Worm (Caenorhabditis elegans): ENCODE data around the gene F29F11.20.

The F29F11.20 gene

DNA sequence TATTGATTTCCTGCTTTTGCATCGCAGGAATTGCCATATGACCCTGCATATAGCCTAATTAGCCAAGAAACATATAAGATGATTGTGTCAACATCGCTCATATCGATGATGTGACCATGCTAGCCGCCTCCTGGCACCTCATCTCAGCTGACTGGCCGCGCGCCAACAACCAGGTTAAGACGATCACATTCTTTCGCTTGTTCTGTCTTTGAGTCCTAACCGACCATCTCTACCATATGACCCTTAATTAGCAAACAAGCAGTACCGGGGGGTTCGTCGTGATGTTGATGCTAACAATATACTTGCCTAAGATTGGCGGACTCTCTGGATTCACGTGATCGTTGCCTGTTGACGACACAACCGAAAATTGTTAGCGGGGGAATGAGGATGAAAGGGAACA, 34.9 kb downstream of the F29F11.20 start:
- no peak for TF ChIP-seq ZK546.5 (tag; optimal IDR thresholded peaks at IDR 0.05)
- no peak for TF ChIP-seq nhr-6 (tag; optimal IDR thresholded peaks at IDR 0.05)
- no peak for TF ChIP-seq dmd-9 (GFP tag; IDR thresholded peaks at IDR 0.05)
- TF ChIP-seq ceh-82 (tag; optimal IDR thresholded peaks at IDR 0.05), result no peak
- TF ChIP-seq attf-4 (tag; optimal IDR thresholded peaks at IDR 0.05), result no peak
- no peak for TF ChIP-seq F49E8.2 (tag; optimal IDR thresholded peaks at IDR 0.05; ENCODE audit: borderline replicate concordance)
- no peak for TF ChIP-seq egl-27 (tag; optimal IDR thresholded peaks at IDR 0.05)
- no peak for TF ChIP-seq F26F4.8 (GFP tag; conservative IDR thresholded peaks at IDR 0.05)
- TF ChIP-seq nhr-41 (GFP tag; IDR thresholded peaks at IDR 0.05), result no peak
- TF ChIP-seq mes-2 (tag; optimal IDR thresholded peaks at IDR 0.05; ENCODE audit: poor library complexity, severe bottlenecking), result no peak
- TF ChIP-seq zip-11 (GFP tag; IDR thresholded peaks at IDR 0.05), result no peak
- no peak for TF ChIP-seq pha-4 (GFP tag; IDR thresholded peaks at IDR 0.05)
- peak; percentile 21 for TF ChIP-seq pha-4 (tag; optimal IDR thresholded peaks at IDR 0.05)
- 0 out of 2 replicates have a peak, but pooled peaks have one; percentile 12 for TF ChIP-seq set-16 (GFP tag; IDR thresholded peaks at IDR 0.05)
- TF ChIP-seq fkh-10 (GFP tag; optimal IDR thresholded peaks at IDR 0.05), result no peak
- no peak for TF ChIP-seq skn-1 (tag; optimal IDR thresholded peaks at IDR 0.05)
- no peak for TF ChIP-seq unc-62 (GFP tag; optimal IDR thresholded peaks at IDR 0.05 in 1 of 2)
- TF ChIP-seq unc-62 (tag; optimal IDR thresholded peaks at IDR 0.05), result no peak
- TF ChIP-seq Y5F2A.4 (GFP tag; optimal IDR thresholded peaks at IDR 0.05), result no peak
- TF ChIP-seq tra-1 (GFP tag; IDR thresholded peaks at IDR 0.05), result no peak
- no peak for TF ChIP-seq spr-3 (GFP tag; optimal IDR thresholded peaks at IDR 0.05)
- TF ChIP-seq Y105C5A.15 (GFP tag; IDR thresholded peaks at IDR 0.05), result no peak
- no peak for TF ChIP-seq daf-8 (GFP tag; IDR thresholded peaks at IDR 0.05)
- TF ChIP-seq nhr-42 (GFP tag; IDR thresholded peaks at IDR 0.05), result no peak
- no peak for TF ChIP-seq dmd-8 (GFP tag; IDR thresholded peaks at IDR 0.05)
- TF ChIP-seq lin-1 (GFP tag; IDR thresholded peaks at IDR 0.05), result no peak
- no peak for TF ChIP-seq fos-1 (tag; optimal IDR thresholded peaks at IDR 0.05)
- no peak for TF ChIP-seq nhr-25 (tag; optimal IDR thresholded peaks at IDR 0.05; ENCODE audit: borderline replicate concordance, insufficient read depth)
- no peak for TF ChIP-seq sdz-12 (GFP tag; optimal IDR thresholded peaks at IDR 0.05)
- TF ChIP-seq ztf-11 (tag; optimal IDR thresholded peaks at IDR 0.05), result no peak
- TF ChIP-seq ceh-32 (tag; optimal IDR thresholded peaks at IDR 0.05; ENCODE audit: poor library complexity), result no peak
- no peak for TF ChIP-seq daf-16 (GFP tag; optimal IDR thresholded peaks at IDR 0.05)
- TF ChIP-seq daf-16 (tag; optimal IDR thresholded peaks at IDR 0.05), result peak; percentile 9
- no peak for TF ChIP-seq R02D3.7 (tag; optimal IDR thresholded peaks at IDR 0.05)
- no peak for TF ChIP-seq zip-2 (tag; optimal IDR thresholded peaks at IDR 0.05)
- TF ChIP-seq F10B5.3 (tag; optimal IDR thresholded peaks at IDR 0.05), result no peak
- TF ChIP-seq T26A8.4 (GFP tag; IDR thresholded peaks at IDR 0.05), result no peak
- no peak for TF ChIP-seq unc-130 (GFP tag; optimal IDR thresholded peaks at IDR 0.05)
- TF ChIP-seq jun-1 (tag; optimal IDR thresholded peaks at IDR 0.05), result no peak
- TF ChIP-seq zfp-3 (GFP tag; conservative IDR thresholded peaks at IDR 0.05), result no peak
- TF ChIP-seq nhr-28 (tag; optimal IDR thresholded peaks at IDR 0.05), result peak; percentile 23
- TF ChIP-seq dpl-1 (GFP tag; optimal IDR thresholded peaks at IDR 0.05), result no peak
- TF ChIP-seq nhr-11 (tag; optimal IDR thresholded peaks at IDR 0.05), result peak; percentile 38
- TF ChIP-seq hlh-30 (tag; optimal IDR thresholded peaks at IDR 0.05; ENCODE audit: insufficient read depth), result peak; percentile 93
- no peak for TF ChIP-seq egl-43 (GFP tag; IDR thresholded peaks at IDR 0.05)
- no peak for TF ChIP-seq lsy-2 (tag; optimal IDR thresholded peaks at IDR 0.05)
- TF ChIP-seq zag-1 (tag; optimal IDR thresholded peaks at IDR 0.05), result no peak
- TF ChIP-seq hlh-11 (tag; optimal IDR thresholded peaks at IDR 0.05), result peak; percentile 23
- no peak for TF ChIP-seq lin-13 (GFP tag; optimal IDR thresholded peaks at IDR 0.05)
- TF ChIP-seq nhr-111 (GFP tag; optimal IDR thresholded peaks at IDR 0.05), result no peak
- no peak for TF ChIP-seq ctbp-1 (GFP tag; IDR thresholded peaks at IDR 0.05)
- no peak for TF ChIP-seq unc-39 (tag; optimal IDR thresholded peaks at IDR 0.05)
- TF ChIP-seq hif-1 (tag; optimal IDR thresholded peaks at IDR 0.05), result no peak
